Fruit fly (Drosophila melanogaster): ENCODE measurements around the gene CG43145.

Gene CG43145

DNA sequence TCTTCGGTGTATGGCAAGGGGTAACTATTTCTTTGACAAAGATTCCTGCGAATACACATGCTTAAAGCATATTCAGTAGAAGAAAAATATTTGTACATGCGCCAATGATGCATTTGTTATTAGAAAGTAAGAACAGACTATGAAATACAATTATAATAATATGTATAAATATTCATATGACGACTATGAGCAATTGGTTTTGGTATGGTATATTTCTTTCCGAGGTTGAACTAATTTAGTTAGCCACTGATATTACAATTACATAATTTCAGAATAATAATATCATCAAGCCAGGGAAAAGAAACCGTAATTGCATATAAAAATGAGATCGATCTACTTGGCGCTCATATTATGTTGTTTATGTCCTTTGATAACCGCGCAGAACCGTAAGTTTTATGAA lies at the start of gene CG43145:
Gene CG43145, plus strand, starts transcription at position 301 of the 400 bp plus-strand sequence.
- no peak for TF ChIP-seq CG15073 (GFP tag; optimal IDR thresholded peaks at IDR 0.05)
- no peak for TF ChIP-seq Taf1 (GFP tag; IDR thresholded peaks at IDR 0.05)
- no peak for TF ChIP-seq CG18619 (GFP tag; optimal IDR thresholded peaks at IDR 0.05)
- TF ChIP-seq HLH4C (GFP tag; IDR thresholded peaks at IDR 0.05; ENCODE audit: partially characterized antibody) = no peak
- no peak for TF ChIP-seq mam (GFP tag; optimal IDR thresholded peaks at IDR 0.05)
- TF ChIP-seq sd (tag; optimal IDR thresholded peaks at IDR 0.05) = no peak
- no peak for TF ChIP-seq CG12299 (tag; optimal IDR thresholded peaks at IDR 0.05)
- TF ChIP-seq sim (GFP tag; IDR thresholded peaks at IDR 0.05) = no peak
- TF ChIP-seq lbe (GFP tag; optimal IDR thresholded peaks at IDR 0.05) = no peak
- no peak for TF ChIP-seq Jarid2 (GFP tag; optimal IDR thresholded peaks at IDR 0.05)
- TF ChIP-seq CG11695 (GFP tag; IDR thresholded peaks at IDR 0.05) = no peak
- no peak for TF ChIP-seq trh (GFP tag; optimal IDR thresholded peaks at IDR 0.05)
- TF ChIP-seq exex (tag; optimal IDR thresholded peaks at IDR 0.05) = no peak
- TF ChIP-seq zfh2 (GFP tag; optimal IDR thresholded peaks at IDR 0.05) = no peak

dm6 chr2L:3654956-3655618 lies 46.5 kb upstream of the CG43145 start:
- peak in 1 of 2 experiments; percentile 77 for TF ChIP-seq Pdp1 (GFP tag; optimal IDR thresholded peaks at IDR 0.05)
- peak; percentile 97 for TF ChIP-seq kah (GFP tag; optimal IDR thresholded peaks at IDR 0.05)
- no peak for TF ChIP-seq sens-2 (GFP tag; IDR thresholded peaks at IDR 0.05)
- TF ChIP-seq CG7745 (tag; optimal IDR thresholded peaks at IDR 0.05) = no peak
- peak; percentile 75; the same call in 1 of the 2 replicates for TF ChIP-seq vvl (GFP tag; IDR thresholded peaks at IDR 0.05)
- 0 out of 4 replicates have a peak, but pooled peaks have one; percentile 25 for TF ChIP-seq chinmo (GFP tag; IDR thresholded peaks at IDR 0.05; ENCODE audit: partially characterized antibody)
- peak; percentile 35; the same call in 1 of the 3 replicates for TF ChIP-seq sr (GFP tag; IDR thresholded peaks at IDR 0.05)

dm6 chr2L:3655698-3656105 lies 45.9 kb upstream of the CG43145 start:
- TF ChIP-seq CG18619 (GFP tag; optimal IDR thresholded peaks at IDR 0.05) (peak; percentile 98), Dip2 (GFP tag; IDR thresholded peaks at IDR 0.05) (no peak; the same call in 1 of the 2 replicates), CG8089 (GFP tag; optimal IDR thresholded peaks at IDR 0.05) (peak; percentile 96), lab (GFP tag; optimal IDR thresholded peaks at IDR 0.05) (peak; percentile 99), PHDP (tag; optimal IDR thresholded peaks at IDR 0.05) (peak; percentile 99), CG15696 (tag; optimal IDR thresholded peaks at IDR 0.05) (peak; percentile 96), h (optimal IDR thresholded peaks at IDR 0.05) (no peak), gt (GFP tag; IDR thresholded peaks at IDR 0.05) (peak; percentile 95), CG10267 (tag; optimal IDR thresholded peaks at IDR 0.05) (peak; percentile 96), danr (GFP tag; IDR thresholded peaks at IDR 0.05) (peak; percentile 95), CG14441 (GFP tag; IDR thresholded peaks at IDR 0.05) (peak; percentile 97), Myb (GFP tag; optimal IDR thresholded peaks at IDR 0.05) (peak; percentile 91), CG6272 (GFP tag; IDR thresholded peaks at IDR 0.05) (peak; percentile 96), ind (GFP tag; optimal IDR thresholded peaks at IDR 0.05) (peak; percentile 99), CG8359 (GFP tag; optimal IDR thresholded peaks at IDR 0.05; ENCODE audit: borderline replicate concordance) (peak; percentile 95), NK7.1 (GFP tag; optimal IDR thresholded peaks at IDR 0.05) (peak; percentile 97), BtbVII (GFP tag; optimal IDR thresholded peaks at IDR 0.05) (peak; percentile 98), corto (GFP tag; optimal IDR thresholded peaks at IDR 0.05) (peak; percentile 98), klu (GFP tag; IDR thresholded peaks at IDR 0.05) (peak; percentile 95), CG7963 (GFP tag; IDR thresholded peaks at IDR 0.05; ENCODE audit: partially characterized antibody) (no peak), ara (GFP tag; IDR thresholded peaks at IDR 0.05) (peak; percentile 97), fru (optimal IDR thresholded peaks at IDR 0.05) (no peak), aop (GFP tag; IDR thresholded peaks at IDR 0.05) (peak; percentile 87), Deaf1 (tag; optimal IDR thresholded peaks at IDR 0.05) (peak; percentile 87), Kr (GFP tag; optimal IDR thresholded peaks at IDR 0.05) (peak; percentile 80), Bgb (GFP tag; IDR thresholded peaks at IDR 0.05; ENCODE audit: partially characterized antibody) (no peak), CG1647 (GFP tag; optimal IDR thresholded peaks at IDR 0.05) (peak; percentile 96), vvl (GFP tag; IDR thresholded peaks at IDR 0.05) (peak; percentile 99), twi (tag; optimal IDR thresholded peaks at IDR 0.05) (peak; percentile 96)
